Worm (Caenorhabditis elegans) whole organism, L3 larva: Measurements from ENCODE around the gene ska-3.

ENCODE experiments used
- aly-2 ChIP-seq: fragments of 150-350 bp; optimal IDR thresholded peaks from 2 replicates; lab custom pipeline; 2014; ENCODE audit warnings: missing biosample characterization, missing genetic modification characterization
- ceh-9 ChIP-seq: sonication (generic microtip); optimal IDR thresholded peaks from 2 replicates; lab custom pipeline; 2018; ENCODE audit warnings: missing biosample characterization, missing genetic modification characterization
- elt-3 ChIP-seq, 3 experiments: fragments of 150-350 bp in 1 of 3; sonication (generic microtip) in 2 of 3; optimal IDR thresholded peaks; 2 replicates in 2 of 3; 4 replicates in 1 of 3; lab custom pipeline; 2014 to 2017; ENCODE audit warnings: missing biosample characterization in 3 of 3, missing genetic modification characterization in 3 of 3
- mdl-1 ChIP-seq: fragments of 150-350 bp; optimal IDR thresholded peaks from 2 replicates; lab custom pipeline; 2014; ENCODE audit warnings: missing biosample characterization, missing genetic modification characterization
- nhr-76 ChIP-seq: fragments of 150-350 bp; sonication (generic microtip); optimal IDR thresholded peaks from 5 replicates; lab custom pipeline; 2014; ENCODE audit warnings: missing biosample characterization, missing genetic modification characterization
- pha-4 ChIP-seq: fragments of 150-350 bp; optimal IDR thresholded peaks from 2 replicates; lab custom pipeline; 2014; ENCODE audit warnings: missing biosample characterization, missing genetic modification reagents, missing genetic modification characterization
- tbx-2 ChIP-seq: sonication (generic microtip); optimal IDR thresholded peaks from 2 replicates; lab custom pipeline; 2016; ENCODE audit warnings: mild to moderate bottlenecking, missing genetic modification characterization, missing compliant biosample characterization
- unc-39 ChIP-seq: sonication (generic microtip); optimal IDR thresholded peaks from 4 replicates; lab custom pipeline; 2017; ENCODE audit warnings: missing biosample characterization, missing genetic modification characterization
- zag-1 ChIP-seq: fragments of 150-350 bp; optimal IDR thresholded peaks from 2 replicates; lab custom pipeline; 2014; ENCODE audit warnings: missing biosample characterization, missing genetic modification characterization

DNA sequence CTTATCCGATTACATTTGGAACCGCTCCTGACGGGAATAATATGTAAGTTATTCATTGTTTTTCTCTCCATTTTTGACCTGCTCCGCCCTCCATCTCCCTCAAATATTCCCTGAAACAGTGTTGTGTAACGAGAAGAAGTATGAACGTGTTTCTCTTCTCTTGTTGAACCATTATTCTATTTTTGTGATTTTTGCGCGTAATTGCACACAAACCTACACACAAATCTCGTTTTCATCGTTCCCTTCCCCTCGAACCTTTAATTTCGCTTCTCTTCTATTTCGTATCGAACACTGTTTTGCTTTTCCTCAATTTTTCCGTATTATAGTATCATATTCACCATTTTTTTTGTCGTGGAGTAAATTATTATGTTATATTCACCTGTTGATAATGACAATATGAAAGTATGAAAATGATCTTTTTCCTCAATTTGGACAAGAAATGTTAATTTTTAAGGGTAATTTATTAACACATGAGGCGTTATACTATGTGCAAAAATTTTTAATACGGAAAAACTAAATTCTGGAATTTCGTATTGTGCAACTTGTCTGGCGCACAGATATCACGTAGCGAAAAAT, 38.5 kb upstream of the ska-3 start:
- TF ChIP-seq elt-3 (tag; optimal IDR thresholded peaks at IDR 0.05; lab: Kevin White, UChicago) (no peak), unc-39 (tag; lab: Kevin White, UChicago) (no peak), mdl-1 (tag; lab: Kevin White, UChicago) (no peak), tbx-2 (tag; lab: Kevin White, UChicago) (no peak), pha-4 (tag; lab: Kevin White, UChicago) (no peak), zag-1 (tag; lab: Kevin White, UChicago) (no peak), ceh-9 (tag; lab: Kevin White, UChicago) (no peak), aly-2 (no peak), nhr-76 (no peak)
